Fruit fly (Drosophila melanogaster) whole organism, embryonic: ENCODE results near the gene Cont.

ENCODE experiments used
- BEAF-32 ChIP-seq: fragments of 200-800 bp; sonication (Bioruptor generic); optimal IDR thresholded peaks from 3 replicates; lab custom pipeline; 2017; ENCODE audit warnings: missing biosample characterization, missing genetic modification characterization, mild to moderate bottlenecking, moderate library complexity, missing genetic modification reagents
- CG1024 ChIP-seq: fragments of 200-800 bp; sonication (Bioruptor generic); IDR thresholded peaks from 2 replicates; pipeline ENCODE4 v1.3.6; 2022; ENCODE audit warnings: missing biosample characterization, missing genetic modification characterization
- CG12071 ChIP-seq: fragments of 200-800 bp; sonication (Bioruptor generic); optimal IDR thresholded peaks from 3 replicates; lab custom pipeline; 2018; ENCODE audit warnings: missing biosample characterization, mild to moderate bottlenecking, missing genetic modification characterization
- CG12236 ChIP-seq: fragments of 200-800 bp; sonication (Bioruptor generic); optimal IDR thresholded peaks from 2 replicates; lab custom pipeline; 2016; ENCODE audit warnings: missing biosample characterization, missing genetic modification characterization
- CG12769 ChIP-seq: fragments of 200-800 bp; sonication (Bioruptor generic); optimal IDR thresholded peaks from 2 replicates; lab custom pipeline; 2019; ENCODE audit warnings: missing biosample characterization, mild to moderate bottlenecking, missing genetic modification characterization, moderate library complexity
- CG13287 ChIP-seq: fragments of 200-800 bp; sonication (Bioruptor generic); IDR thresholded peaks from 2 replicates; pipeline ENCODE4 v1.3.6; 2022; ENCODE audit warnings: missing biosample characterization, missing genetic modification characterization; ENCODE audit not compliant: partially characterized antibody
- CG14710 ChIP-seq: fragments of 200-800 bp; sonication (Bioruptor generic); optimal IDR thresholded peaks from 3 replicates; lab custom pipeline; 2019; ENCODE audit warnings: missing biosample characterization, mild to moderate bottlenecking, missing genetic modification characterization, moderate library complexity
- CG15514 ChIP-seq: fragments of 200-800 bp; sonication (Bioruptor generic); optimal IDR thresholded peaks from 3 replicates; lab custom pipeline; 2017; ENCODE audit warnings: missing biosample characterization, missing genetic modification characterization, mild to moderate bottlenecking, moderate library complexity, missing genetic modification reagents
- CG1602 ChIP-seq: fragments of 200-800 bp; sonication (Bioruptor generic); optimal IDR thresholded peaks from 3 replicates; lab custom pipeline; 2016; ENCODE audit warnings: missing biosample characterization, missing genetic modification characterization
- CG17385 ChIP-seq: fragments of 200-800 bp; sonication (Bioruptor generic); optimal IDR thresholded peaks from 3 replicates; lab custom pipeline; 2018; ENCODE audit warnings: missing biosample characterization, mild to moderate bottlenecking, missing genetic modification characterization
- CG18011 ChIP-seq: fragments of 200-800 bp; sonication (Bioruptor generic); optimal IDR thresholded peaks from 2 replicates; lab custom pipeline; 2017; ENCODE audit warnings: missing biosample characterization, missing genetic modification characterization, mild to moderate bottlenecking, moderate library complexity, missing genotype
- CG18599 ChIP-seq: fragments of 200-800 bp; sonication (Bioruptor generic); optimal IDR thresholded peaks from 3 replicates; lab custom pipeline; 2017; ENCODE audit warnings: missing biosample characterization, missing genetic modification characterization, mild to moderate bottlenecking, moderate library complexity, missing genetic modification reagents
- CG2120 ChIP-seq: fragments of 200-800 bp; sonication (Bioruptor generic); optimal IDR thresholded peaks from 3 replicates; lab custom pipeline; 2016; ENCODE audit warnings: missing biosample characterization, missing genetic modification characterization
- CG34422 ChIP-seq: fragments of 200-800 bp; sonication (Bioruptor generic); IDR thresholded peaks from 3 replicates; pipeline ENCODE4 v1.3.6; 2022; ENCODE audit warnings: missing biosample characterization, missing genetic modification characterization
- CG3847 ChIP-seq: fragments of 200-800 bp; sonication (Bioruptor generic); IDR thresholded peaks from 2 replicates; pipeline ENCODE4 v1.3.6; 2022; ENCODE audit warnings: missing biosample characterization, missing genetic modification characterization
- CG6272 ChIP-seq: fragments of 200-800 bp; sonication (Bioruptor generic); IDR thresholded peaks from 2 replicates; pipeline ENCODE4 v1.3.6; 2022; ENCODE audit warnings: missing biosample characterization, missing genetic modification characterization
- CG8359 ChIP-seq: fragments of 200-800 bp; sonication (Bioruptor generic); optimal IDR thresholded peaks from 2 replicates; lab custom pipeline; 2017; ENCODE audit warnings: missing biosample characterization, mild to moderate bottlenecking, missing genetic modification characterization, borderline replicate concordance
- CkIIα-i1 ChIP-seq: fragments of 200-800 bp; sonication (Bioruptor generic); IDR thresholded peaks from 2 replicates; pipeline ENCODE4 v1.3.6; 2022; ENCODE audit warnings: missing biosample characterization, missing genetic modification characterization
- Dref ChIP-seq: fragments of 200-800 bp; sonication (Bioruptor generic); IDR thresholded peaks from 2 replicates; pipeline ENCODE4 v1.3.6; 2022; ENCODE audit warnings: missing biosample characterization, missing genetic modification characterization
- Hmx ChIP-seq: fragments of 200-800 bp; sonication (Bioruptor generic); optimal IDR thresholded peaks from 2 replicates; lab custom pipeline; 2016; ENCODE audit warnings: missing biosample characterization, missing genetic modification characterization
- Hr3 ChIP-seq: fragments of 200-800 bp; sonication (Bioruptor generic); optimal IDR thresholded peaks from 3 replicates; lab custom pipeline; 2016; ENCODE audit warnings: missing biosample characterization, missing genetic modification characterization
- Hr51 ChIP-seq, 2 experiments: fragments of 200-800 bp; sonication (Bioruptor generic); optimal IDR thresholded peaks; 2 replicates in 1 of 2; 3 replicates in 1 of 2; lab custom pipeline; 2016 to 2018; ENCODE audit warnings: missing biosample characterization in 2 of 2, missing genetic modification characterization in 2 of 2, mild to moderate bottlenecking in 1 of 2, moderate library complexity in 1 of 2
- Lpt ChIP-seq: fragments of >200 bp; optimal IDR thresholded peaks from 2 replicates; lab custom pipeline; 2018; ENCODE audit warnings: missing biosample characterization, missing genetic modification characterization
- MBD-R2 ChIP-seq: fragments of 200-800 bp; sonication (Bioruptor generic); IDR thresholded peaks from 2 replicates; pipeline ENCODE4 v1.3.6; 2022; ENCODE audit warnings: missing biosample characterization, missing genetic modification characterization
- Med ChIP-seq: fragments of 200-800 bp; sonication (Bioruptor generic); peaks from one replicate; lab custom pipeline; 2016; ENCODE audit warnings: missing biosample characterization, missing genetic modification characterization, mild to moderate bottlenecking, inconsistent platforms, moderate library complexity
- NC2β ChIP-seq: fragments of 200-800 bp; sonication (Bioruptor generic); optimal IDR thresholded peaks from 2 replicates; lab custom pipeline; 2016; ENCODE audit warnings: missing biosample characterization, missing genetic modification characterization
- Opbp ChIP-seq: fragments of 200-800 bp; sonication (Bioruptor generic); IDR thresholded peaks from 3 replicates; pipeline ENCODE4 v1.3.6; 2022; ENCODE audit warnings: missing biosample characterization, missing genetic modification characterization; ENCODE audit not compliant: partially characterized antibody
- Ptx1 ChIP-seq: fragments of 200-800 bp; sonication (Bioruptor generic); IDR thresholded peaks from 2 replicates; pipeline ENCODE4 v1.3.6; 2022; ENCODE audit warnings: missing biosample characterization, missing genetic modification characterization
- Six4 ChIP-seq: fragments of 200-800 bp; sonication (Bioruptor generic); optimal IDR thresholded peaks from 2 replicates; lab custom pipeline; 2016; ENCODE audit warnings: missing biosample characterization, missing genetic modification characterization
- ab ChIP-seq: fragments of 200-800 bp; sonication (Bioruptor generic); optimal IDR thresholded peaks from 2 replicates; lab custom pipeline; 2016; ENCODE audit warnings: missing biosample characterization, missing genetic modification characterization
- bbx ChIP-seq: fragments of 200-800 bp; sonication (Bioruptor generic); IDR thresholded peaks from 2 replicates; pipeline ENCODE4 v1.3.6; 2022; ENCODE audit warnings: missing biosample characterization, missing genetic modification characterization; ENCODE audit not compliant: partially characterized antibody
- bigmax ChIP-seq: fragments of 200-800 bp; sonication (Bioruptor generic); optimal IDR thresholded peaks from 2 replicates; lab custom pipeline; 2018; ENCODE audit warnings: missing biosample characterization, mild to moderate bottlenecking, missing genetic modification characterization
- crol ChIP-seq: fragments of 200-800 bp; sonication (Bioruptor generic); IDR thresholded peaks from 2 replicates; pipeline ENCODE4 v1.3.6; 2022; ENCODE audit warnings: missing biosample characterization, missing genetic modification characterization
- crp ChIP-seq, 2 experiments: fragments of 200-800 bp; sonication (Bioruptor generic); optimal IDR thresholded peaks; 2 replicates in 1 of 2; 3 replicates in 1 of 2; lab custom pipeline; 2017; ENCODE audit warnings: missing biosample characterization in 2 of 2, missing genetic modification characterization in 2 of 2, mild to moderate bottlenecking in 1 of 2, moderate library complexity in 1 of 2
- dmrt11E ChIP-seq: fragments of 200-800 bp; sonication (Bioruptor generic); optimal IDR thresholded peaks from 3 replicates; lab custom pipeline; 2018; ENCODE audit warnings: missing biosample characterization, mild to moderate bottlenecking, missing genetic modification characterization, moderate library complexity
- ems ChIP-seq: fragments of 200-800 bp; sonication (Bioruptor generic); optimal IDR thresholded peaks from 3 replicates; lab custom pipeline; 2016; ENCODE audit warnings: missing biosample characterization, missing genetic modification characterization
- gem ChIP-seq: fragments of 200-800 bp; sonication (Bioruptor generic); optimal IDR thresholded peaks from 2 replicates; lab custom pipeline; 2019; ENCODE audit warnings: missing biosample characterization, mild to moderate bottlenecking, missing genetic modification characterization, moderate library complexity
- h ChIP-seq: fragments of >200 bp; optimal IDR thresholded peaks from 2 replicates; lab custom pipeline; 2017
- hb ChIP-seq: fragments of 200-800 bp; sonication (Bioruptor generic); IDR thresholded peaks from 3 replicates; pipeline ENCODE4 v1.3.6; 2022; ENCODE audit warnings: missing biosample characterization, missing genetic modification characterization; ENCODE audit not compliant: partially characterized antibody
- lola ChIP-seq, 3 experiments: fragments of >200 bp in 2 of 3; fragments of 200-800 bp in 1 of 3; sonication (Bioruptor generic) in 1 of 3; optimal IDR thresholded peaks; 2 replicates each; lab custom pipeline; 2017 to 2019; ENCODE audit warnings: missing biosample characterization in 3 of 3, missing genetic modification characterization in 3 of 3, mild to moderate bottlenecking in 1 of 3, moderate library complexity in 1 of 3
- odd ChIP-seq: fragments of 200-800 bp; sonication (Bioruptor generic); optimal IDR thresholded peaks from 2 replicates; lab custom pipeline; 2017; ENCODE audit warnings: missing biosample characterization, mild to moderate bottlenecking, missing genetic modification characterization
- pan ChIP-seq, 4 experiments: fragments of >200 bp in 3 of 4; fragments of 200-800 bp in 1 of 4; sonication (Bioruptor generic) in 1 of 4; optimal IDR thresholded peaks in 3 of 4; IDR thresholded peaks in 1 of 4; 2 replicates each; pipeline versions ENCODE4 v1.3.6 to Lab custom; 2017 to 2022; ENCODE audit warnings: missing biosample characterization in 2 of 4, missing genetic modification characterization in 2 of 4, mixed read lengths in 1 of 4
- pita ChIP-seq: fragments of 200-800 bp; sonication (Bioruptor generic); optimal IDR thresholded peaks from 2 replicates; lab custom pipeline; 2017; ENCODE audit warnings: missing biosample characterization, mild to moderate bottlenecking, missing genetic modification characterization
- pzg ChIP-seq: fragments of 200-800 bp; sonication (Bioruptor generic); optimal IDR thresholded peaks from 3 replicates; lab custom pipeline; 2018; ENCODE audit warnings: missing biosample characterization, mild to moderate bottlenecking, missing genetic modification characterization, moderate library complexity
- rib ChIP-seq: fragments of 200-800 bp; sonication (Bioruptor generic); IDR thresholded peaks from 2 replicates; pipeline ENCODE4 v1.3.6; 2022; ENCODE audit warnings: missing biosample characterization, missing genetic modification characterization
- stc ChIP-seq: fragments of 200-800 bp; sonication (Bioruptor generic); IDR thresholded peaks from 2 replicates; pipeline ENCODE4 v1.3.6; 2022; ENCODE audit warnings: missing biosample characterization, missing genetic modification characterization
- zen ChIP-seq: fragments of 200-800 bp; sonication (Bioruptor generic); optimal IDR thresholded peaks from 3 replicates; lab custom pipeline; 2018; ENCODE audit warnings: missing biosample characterization, mild to moderate bottlenecking, missing genetic modification characterization, moderate library complexity

Gene Cont

DNA sequence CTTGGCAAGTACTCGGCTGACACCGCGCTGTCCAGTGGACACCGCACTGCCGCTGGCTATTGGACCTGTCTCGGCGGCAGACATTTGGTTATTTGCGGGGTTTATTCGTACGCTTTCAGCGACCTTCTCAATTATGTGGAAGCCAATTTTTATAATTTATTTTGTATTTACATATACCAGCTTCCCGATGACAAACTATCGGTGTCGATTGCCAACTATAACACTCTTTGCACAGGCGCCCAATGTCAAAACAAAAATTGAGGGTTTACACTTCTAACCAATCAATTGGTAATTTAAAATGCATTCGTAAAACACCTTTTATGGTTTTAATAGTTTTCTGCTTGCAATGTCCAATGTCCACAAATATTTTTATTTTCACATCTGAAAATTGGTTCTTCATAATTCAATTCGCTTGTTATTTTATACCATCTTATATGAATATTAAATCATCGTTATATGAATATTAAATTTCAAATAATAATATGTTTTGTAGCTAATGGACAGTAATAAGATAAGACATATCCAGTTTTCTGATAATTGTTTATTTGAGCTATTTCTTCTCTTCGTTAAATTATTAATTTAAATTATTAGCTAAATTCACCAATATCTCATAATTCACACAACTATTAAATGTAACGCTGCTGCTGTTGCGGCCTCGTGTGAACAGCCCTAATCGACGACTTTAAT lies 18.8 kb downstream of the Cont start (continued):
- TF ChIP-seq ab (no peak), hb (GFP tag; lab: Robert Waterston, UW) (no peak), odd (GFP tag; lab: Kevin White, UChicago) (no peak), Hr3 (GFP tag; lab: Kevin White, UChicago) (peak; percentile 39), CkIIα-i1 (GFP tag; lab: Robert Waterston, UW) (no peak), CG18011 (GFP tag; lab: Kevin White, UChicago) (no peak), Opbp (GFP tag; lab: Robert Waterston, UW) (peak; percentile 56; the same call in 1 of the 3 replicates), CG12071 (GFP tag; lab: Kevin White, UChicago) (no peak), bbx (GFP tag; lab: Robert Waterston, UW) (no peak), Six4 (no peak), dmrt11E (tag; lab: Kevin White, UChicago) (peak; percentile 40), pzg (GFP tag; lab: Kevin White, UChicago) (peak; percentile 31), CG6272 (GFP tag; lab: Robert Waterston, UW) (no peak; the same call in 1 of the 2 replicates), CG18599 (GFP tag; lab: Kevin White, UChicago) (no peak), Lpt (no peak), CG3847 (GFP tag; lab: Robert Waterston, UW) (0 out of 2 replicates have a peak, but pooled peaks have one; percentile 22), CG12236 (GFP tag; lab: Kevin White, UChicago) (no peak), CG13287 (peak; percentile 15; the same call in 1 of the 2 replicates), MBD-R2 (GFP tag; lab: Robert Waterston, UW) (peak; percentile 69), zen (tag; lab: Kevin White, UChicago) (peak; percentile 22), CG15514 (GFP tag; lab: Kevin White, UChicago) (peak; percentile 1)
- TF ChIP-seq, all 482 proteins: peak for 108

DNA sequence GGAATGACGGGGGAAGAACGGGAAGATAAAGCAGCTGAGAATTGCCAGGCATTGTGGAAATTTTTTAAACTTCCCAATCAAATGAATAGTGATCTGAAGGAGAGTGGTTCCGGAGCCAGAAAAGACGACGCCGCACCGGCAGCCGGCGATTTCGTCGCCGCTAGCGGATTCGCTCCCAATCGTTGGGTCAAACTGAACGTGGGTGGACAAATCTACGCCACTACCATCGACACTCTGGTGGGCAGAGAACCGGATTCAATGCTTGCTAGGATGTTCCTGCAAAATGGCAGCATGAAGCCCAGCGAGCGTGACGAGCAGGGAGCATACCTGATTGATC lies 19.4 kb downstream of the Cont start, which contains the start of gene CG14647:
TSS of gene CG14647 (plus strand) at position 14 of the 337 bp plus-strand sequence.
- TF ChIP-seq CG17385 (GFP tag; lab: Kevin White, UChicago) = no peak
- no peak for TF ChIP-seq ems (GFP tag; lab: Kevin White, UChicago)
- TF ChIP-seq lola (GFP tag; optimal IDR thresholded peaks at IDR 0.05; lab: Kevin White, UChicago) = no peak
- peak; percentile 61 for TF ChIP-seq Med
- peak; percentile 67 for TF ChIP-seq MBD-R2 (GFP tag; lab: Robert Waterston, UW)
- peak; percentile 23; the same call in 1 of the 3 replicates for TF ChIP-seq CG34422 (GFP tag; lab: Robert Waterston, UW)
- 0 out of 2 replicates have a peak, but pooled peaks have one; percentile 19 for TF ChIP-seq crol (GFP tag; lab: Robert Waterston, UW)
- peak; percentile 35 for TF ChIP-seq Dref (GFP tag; lab: Robert Waterston, UW)
- no peak for TF ChIP-seq pita (GFP tag; lab: Kevin White, UChicago)
- no peak for TF ChIP-seq NC2β (GFP tag; lab: Kevin White, UChicago)
- no peak for TF ChIP-seq CkIIα-i1 (GFP tag; lab: Robert Waterston, UW)
- TF ChIP-seq CG1024 (GFP tag; lab: Robert Waterston, UW) = peak; percentile 54; the same call in 1 of the 2 replicates
- TF ChIP-seq CG12769 (tag; lab: Kevin White, UChicago) = peak; percentile 4
- no peak for TF ChIP-seq CG14710 (tag; lab: Kevin White, UChicago)
- peak in 1 of 2 experiments; percentile 24 for TF ChIP-seq crp (GFP tag; optimal IDR thresholded peaks at IDR 0.05; lab: Kevin White, UChicago)
- peak; percentile 76 for TF ChIP-seq CG15514 (GFP tag; lab: Kevin White, UChicago)
- no peak for TF ChIP-seq Ptx1
- no peak for TF ChIP-seq h (lab: Kevin White, UChicago)
- no peak for TF ChIP-seq CG2120 (GFP tag; lab: Kevin White, UChicago)
- no peak for TF ChIP-seq Hmx
- TF ChIP-seq rib (GFP tag; lab: Robert Waterston, UW) = no peak
- no peak for TF ChIP-seq bigmax (GFP tag; lab: Kevin White, UChicago)
- TF ChIP-seq BEAF-32 = no peak
- TF ChIP-seq pan (optimal IDR thresholded peaks at IDR 0.05; lab: Kevin White, UChicago) = no peak
- TF ChIP-seq pan (GFP tag; optimal IDR thresholded peaks at IDR 0.05 in 1 of 2, IDR thresholded peaks at IDR 0.05 in 1 of 2) = peak in 1 of 2 experiments; percentile 14
- no peak for TF ChIP-seq gem (tag; lab: Kevin White, UChicago)
- TF ChIP-seq CG1602 = no peak
- no peak for TF ChIP-seq CG8359
- no peak for TF ChIP-seq Opbp (GFP tag; lab: Robert Waterston, UW)
- TF ChIP-seq stc (GFP tag; lab: Robert Waterston, UW) = no peak
- no peak for TF ChIP-seq Hr51 (GFP tag; optimal IDR thresholded peaks at IDR 0.05; lab: Kevin White, UChicago)
